Worm (Caenorhabditis elegans) whole organism, L3 larva: Measurements from ENCODE around the gene cnc-5.

ENCODE experiments used
- R02D3.7 ChIP-seq: fragments of 150-350 bp; optimal IDR thresholded peaks from 2 replicates; lab custom pipeline; 2014; ENCODE audit warnings: missing biosample characterization, missing genetic modification characterization
- aly-2 ChIP-seq: fragments of 150-350 bp; optimal IDR thresholded peaks from 2 replicates; lab custom pipeline; 2014; ENCODE audit warnings: missing biosample characterization, missing genetic modification characterization
- daf-12 ChIP-seq: fragments of 150-350 bp; optimal IDR thresholded peaks from 2 replicates; lab custom pipeline; 2014; ENCODE audit warnings: missing biosample characterization, missing genetic modification reagents, missing genetic modification characterization
- egl-5 ChIP-seq: fragments of 150-350 bp; optimal IDR thresholded peaks from 2 replicates; lab custom pipeline; 2017; ENCODE audit warnings: missing biosample characterization, missing genetic modification reagents, missing genetic modification characterization, inconsistent platforms
- eor-1 ChIP-seq, 2 experiments: fragments of 150-350 bp; optimal IDR thresholded peaks; 2 replicates each; lab custom pipeline; 2014 to 2018; ENCODE audit warnings: missing biosample characterization in 2 of 2, missing genetic modification characterization in 2 of 2
- fos-1 ChIP-seq: fragments of 150-350 bp; optimal IDR thresholded peaks from 2 replicates; lab custom pipeline; 2014; ENCODE audit warnings: missing biosample characterization, missing genetic modification characterization
- jun-1 ChIP-seq: fragments of 150-350 bp; optimal IDR thresholded peaks from 2 replicates; lab custom pipeline; 2014; ENCODE audit warnings: missing biosample characterization, missing genetic modification reagents, missing genetic modification characterization
- nhr-11 ChIP-seq: fragments of 150-350 bp; optimal IDR thresholded peaks from 2 replicates; lab custom pipeline; 2014; ENCODE audit warnings: missing biosample characterization, missing genetic modification characterization
- nhr-237 ChIP-seq: fragments of 150-350 bp; optimal IDR thresholded peaks from 2 replicates; lab custom pipeline; 2014; ENCODE audit warnings: missing biosample characterization, missing genetic modification characterization
- unc-62 ChIP-seq: fragments of 150-350 bp; sonication (generic microtip); optimal IDR thresholded peaks from 4 replicates; lab custom pipeline; 2014; ENCODE audit warnings: missing biosample characterization, missing genetic modification reagents, missing genetic modification characterization

ce11 chrV:1476841-1477240, 31.7 kb downstream of the cnc-5 start:
- TF ChIP-seq egl-5 (no peak), R02D3.7 (no peak), fos-1 (no peak), daf-12 (tag; lab: Kevin White, UChicago) (no peak), aly-2 (tag; lab: Kevin White, UChicago) (no peak), jun-1 (tag; lab: Kevin White, UChicago) (no peak), eor-1 (tag; optimal IDR thresholded peaks at IDR 0.05; lab: Kevin White, UChicago) (no peak), nhr-237 (tag; lab: Kevin White, UChicago) (no peak), unc-62 (GFP tag; lab: Kevin White, UChicago) (no peak), nhr-11 (tag; lab: Kevin White, UChicago) (no peak)
